ENCODE assay signal across 5 worm cellular contexts in genomic region chrX:4488807-4489336, ce11.
TF ChIP-seq lines count a peak whose summit lies in the region.

Gene ncr-1, minus strand, starts transcription at chrX:4488857.

TF ChIP-seq in whole organism, L1 larva, 84 proteins besides CTCF, POLR2A, EP300 and RAD21:
- TF ChIP-seq lin-14 (GFP tag; optimal IDR thresholded peaks at IDR 0.05; lab: Kevin White, UChicago) (peak; percentile 42), dsc-1 (tag; optimal IDR thresholded peaks at IDR 0.05; lab: Kevin White, UChicago) (no peak)
TF ChIP-seq in whole organism, L1 larva: peak in this region for 1.

TF ChIP-seq in whole organism, L2 larva, 48 proteins besides CTCF, POLR2A, EP300 and RAD21:
- TF ChIP-seq nhr-23 (tag; optimal IDR thresholded peaks at IDR 0.05; lab: Kevin White, UChicago) (no peak), ztf-11 (tag; optimal IDR thresholded peaks at IDR 0.05; lab: Kevin White, UChicago) (no peak), elt-3 (tag; optimal IDR thresholded peaks at IDR 0.05; lab: Kevin White, UChicago) (no peak), F13H6.1 (tag; optimal IDR thresholded peaks at IDR 0.05; lab: Kevin White, UChicago) (no peak), ceh-16 (tag; optimal IDR thresholded peaks at IDR 0.05; lab: Kevin White, UChicago) (no peak), C34F6.9 (tag; optimal IDR thresholded peaks at IDR 0.05; lab: Kevin White, UChicago) (peak; percentile 12), nhr-10 (tag; optimal IDR thresholded peaks at IDR 0.05; lab: Kevin White, UChicago) (no peak), unc-55 (GFP tag; optimal IDR thresholded peaks at IDR 0.05; lab: Kevin White, UChicago) (peak; percentile 56), mdl-1 (tag; optimal IDR thresholded peaks at IDR 0.05; lab: Kevin White, UChicago) (no peak), mbf-1 (tag; optimal IDR thresholded peaks at IDR 0.05; lab: Kevin White, UChicago) (no peak), ztf-1 (GFP tag; conservative IDR thresholded peaks at IDR 0.05; lab: Robert Waterston, UW) (no peak), elt-1 (tag; optimal IDR thresholded peaks at IDR 0.05; lab: Kevin White, UChicago) (no peak), nhr-21 (tag; optimal IDR thresholded peaks at IDR 0.05; lab: Kevin White, UChicago) (no peak)

TF ChIP-seq in whole organism, L3 larva, 47 proteins besides CTCF, POLR2A, EP300 and RAD21:
- peak; percentile 13 for TF ChIP-seq lin-39 (tag; optimal IDR thresholded peaks at IDR 0.05; lab: Kevin White, UChicago)
- TF ChIP-seq lin-15B (tag; optimal IDR thresholded peaks at IDR 0.05; lab: Kevin White, UChicago): no peak
TF ChIP-seq in whole organism, L3 larva: peak in this region for 1.

TF ChIP-seq in whole organism, L4 larva, 104 proteins besides CTCF, POLR2A, EP300 and RAD21:
- TF ChIP-seq pha-4 (GFP tag; IDR thresholded peaks at IDR 0.05; lab: Robert Waterston, UW) (no peak), pha-4 (tag; optimal IDR thresholded peaks at IDR 0.05; lab: Kevin White, UChicago) (no peak), rbr-2 (tag; optimal IDR thresholded peaks at IDR 0.05; lab: Kevin White, UChicago) (peak; percentile 12), fkh-10 (GFP tag; optimal IDR thresholded peaks at IDR 0.05; lab: Kevin White, UChicago) (peak; percentile 52), lsy-2 (tag; optimal IDR thresholded peaks at IDR 0.05; lab: Kevin White, UChicago) (peak in 1 of 2 experiments; percentile 15), aha-1 (tag; lab: Kevin White, UChicago) (peak; percentile 98), hif-1 (tag; optimal IDR thresholded peaks at IDR 0.05; lab: Kevin White, UChicago) (peak in 1 of 2 experiments; percentile 13)

TF ChIP-seq in whole organism, mixed stage, embryonic, 35 proteins besides CTCF, POLR2A, EP300 and RAD21:
- TF ChIP-seq nhr-28 (tag; optimal IDR thresholded peaks at IDR 0.05; lab: Kevin White, UChicago) (no peak), mep-1 (tag; optimal IDR thresholded peaks at IDR 0.05; lab: Kevin White, UChicago) (no peak), ces-1 (GFP tag; optimal IDR thresholded peaks at IDR 0.05; lab: Kevin White, UChicago) (peak; percentile 8), tbx-8 (GFP tag; optimal IDR thresholded peaks at IDR 0.05; lab: Kevin White, UChicago) (no peak)

Comparison
In these comparisons a context has a peak if more than half of its experiments do, and no peak if none do; other contexts are left out.
1. Of the 29 proteins assayed by ChIP-seq in both whole organism, L4 larva and whole organism, L1 larva: peak only in whole organism, L4 larva: aha-1 and fkh-10; only in whole organism, L1 larva: none; in both: none; in neither: 26; mixed calls (peak in some experiments, not most) for 1.